Fruit fly (Drosophila melanogaster): ENCODE measurements around the gene rpr.

dm6 chr3L:18423011-18423410 lies 24.8 kb upstream of the rpr start:
- TF ChIP-seq Sin3A (optimal IDR thresholded peaks at IDR 0.05) (no peak), Myc (optimal IDR thresholded peaks at IDR 0.05) (no peak)

Measured in Kc167 (cell line).